Worm (Caenorhabditis elegans) whole organism, young adult: ENCODE measurements around the gene C23G10.11.
A peak's percentile ranks its signal among the peaks of the same experiment; 100 is the strongest.

ENCODE experiments used
- C06A6.2 ChIP-seq: fragments of 200-800 bp; sonication (Bioruptor generic); conservative IDR thresholded peaks from 2 replicates; pipeline ENCODE4 v1.3.6; 2022; ENCODE audit warnings: missing genetic modification characterization, missing compliant biosample characterization
- D2030.7 ChIP-seq: fragments of 200-800 bp; sonication (Bioruptor generic); IDR thresholded peaks from 2 replicates; pipeline ENCODE4 v1.3.6; 2022; ENCODE audit warnings: missing genetic modification reagents, missing genetic modification characterization, missing compliant biosample characterization
- F39B2.1 ChIP-seq: fragments of 200-800 bp; sonication (Bioruptor generic); IDR thresholded peaks from 2 replicates; pipeline ENCODE4 v1.3.6; 2022; ENCODE audit warnings: missing genetic modification reagents, missing genetic modification characterization, missing compliant biosample characterization
- F52B5.7 ChIP-seq: sonication (generic microtip); optimal IDR thresholded peaks from 2 replicates; lab custom pipeline; 2016; ENCODE audit warnings: mild to moderate bottlenecking, missing genetic modification characterization, missing compliant biosample characterization
- T07F8.4 ChIP-seq: sonication (generic microtip); optimal IDR thresholded peaks from 2 replicates; lab custom pipeline; 2016; ENCODE audit warnings: mild to moderate bottlenecking, missing genetic modification characterization, moderate library complexity, missing compliant biosample characterization
- Y56A3A.18 ChIP-seq: fragments of 200-800 bp; sonication (Bioruptor generic); IDR thresholded peaks from 2 replicates; pipeline ENCODE4 v1.3.6; 2022; ENCODE audit warnings: missing genetic modification reagents, missing genetic modification characterization, missing compliant biosample characterization
- Y67H2A.10 ChIP-seq: fragments of 200-800 bp; sonication (Bioruptor generic); conservative IDR thresholded peaks from 2 replicates; pipeline ENCODE4 v1.3.6; 2022; ENCODE audit warnings: missing genetic modification reagents, missing genetic modification characterization, missing compliant biosample characterization
- aptf-3 ChIP-seq: fragments of 200-800 bp; sonication (Bioruptor generic); IDR thresholded peaks from 2 replicates; pipeline ENCODE4 v1.3.6; 2022; ENCODE audit warnings: missing genetic modification characterization, missing compliant biosample characterization
- atf-7 ChIP-seq: sonication (generic microtip); optimal IDR thresholded peaks from 2 replicates; lab custom pipeline; 2017; ENCODE audit warnings: mild to moderate bottlenecking, missing genetic modification characterization, missing compliant biosample characterization
- attf-3 ChIP-seq: fragments of 200-800 bp; sonication (Bioruptor generic); conservative IDR thresholded peaks from 2 replicates; pipeline ENCODE4 v1.3.6; 2022; ENCODE audit warnings: missing genetic modification reagents, missing genetic modification characterization, missing compliant biosample characterization
- attf-5 ChIP-seq: fragments of 200-800 bp; sonication (Bioruptor generic); optimal IDR thresholded peaks from 2 replicates; lab custom pipeline; 2018; ENCODE audit warnings: mild to moderate bottlenecking, missing genetic modification characterization, missing compliant biosample characterization
- ccch-3 ChIP-seq: fragments of 200-800 bp; sonication (Bioruptor generic); optimal IDR thresholded peaks from 2 replicates; lab custom pipeline; 2018; ENCODE audit warnings: mild to moderate bottlenecking, missing genetic modification characterization, missing compliant biosample characterization
- ceh-27 ChIP-seq: fragments of 200-800 bp; sonication (Bioruptor generic); optimal IDR thresholded peaks from 2 replicates; lab custom pipeline; 2018; ENCODE audit warnings: mild to moderate bottlenecking, missing genetic modification characterization, moderate library complexity, missing compliant biosample characterization
- ceh-91 ChIP-seq: fragments of 200-800 bp; sonication (Bioruptor generic); IDR thresholded peaks from 2 replicates; pipeline ENCODE4 v1.3.6; 2022; ENCODE audit warnings: missing genetic modification reagents, missing genetic modification characterization, missing compliant biosample characterization
- dpff-1 ChIP-seq: sonication (generic microtip); optimal IDR thresholded peaks from 2 replicates; lab custom pipeline; 2017; ENCODE audit warnings: mild to moderate bottlenecking, missing genetic modification characterization, missing compliant biosample characterization
- efl-1 ChIP-seq: fragments of 150-350 bp; optimal IDR thresholded peaks from 2 replicates; lab custom pipeline; 2014; ENCODE audit warnings: missing biosample characterization, missing genetic modification reagents, missing genetic modification characterization
- egl-18 ChIP-seq: fragments of 200-800 bp; sonication (Bioruptor generic); IDR thresholded peaks from 2 replicates; pipeline ENCODE4 v1.3.6; 2022; ENCODE audit warnings: missing genetic modification reagents, missing genetic modification characterization, missing compliant biosample characterization
- ets-4 ChIP-seq: fragments of 200-800 bp; sonication (Bioruptor generic); optimal IDR thresholded peaks from 2 replicates; lab custom pipeline; 2018; ENCODE audit warnings: mild to moderate bottlenecking, missing genetic modification characterization, missing compliant biosample characterization
- hlh-26 ChIP-seq: fragments of 200-800 bp; sonication (Bioruptor generic); conservative IDR thresholded peaks from 2 replicates; pipeline ENCODE4 v1.3.6; 2022; ENCODE audit warnings: missing genetic modification reagents, missing genetic modification characterization, missing compliant biosample characterization
- hrde-1 ChIP-seq: sonication (generic microtip); optimal IDR thresholded peaks from 2 replicates; lab custom pipeline; 2016; ENCODE audit warnings: missing genetic modification characterization, mild to moderate bottlenecking, missing compliant biosample characterization, moderate library complexity, missing genotype, missing genetic modification reagents, borderline replicate concordance
- let-607 ChIP-seq, 2 experiments: fragments of 200-800 bp in 1 of 2; sonication (Bioruptor generic) in 1 of 2; sonication (generic microtip) in 1 of 2; optimal IDR thresholded peaks; 2 replicates each; lab custom pipeline; 2016 to 2018; ENCODE audit warnings: mild to moderate bottlenecking in 2 of 2, missing compliant biosample characterization in 2 of 2, missing genetic modification characterization in 2 of 2, moderate library complexity in 2 of 2, missing genotype in 1 of 2
- lin-35 ChIP-seq, 3 experiments: fragments of 150-350 bp in 2 of 3; sonication (generic microtip) in 1 of 3; optimal IDR thresholded peaks; 2 replicates each; lab custom pipeline; 2014 to 2018; ENCODE audit warnings: missing biosample characterization in 3 of 3, missing genetic modification characterization in 3 of 3, missing genetic modification reagents in 3 of 3
- lin-40 ChIP-seq: sonication (generic microtip); optimal IDR thresholded peaks from 2 replicates; lab custom pipeline; 2016; ENCODE audit warnings: missing genetic modification characterization, mild to moderate bottlenecking, missing compliant biosample characterization, missing genotype, missing genetic modification reagents
- lin-54 ChIP-seq: fragments of 200-800 bp; sonication (Bioruptor generic); optimal IDR thresholded peaks from 2 replicates; lab custom pipeline; 2018; ENCODE audit warnings: mild to moderate bottlenecking, missing genetic modification characterization, missing compliant biosample characterization
- lsl-1 ChIP-seq: fragments of 200-800 bp; sonication (Bioruptor generic); optimal IDR thresholded peaks from 2 replicates; lab custom pipeline; 2018; ENCODE audit warnings: mild to moderate bottlenecking, missing genetic modification characterization, moderate library complexity, missing compliant biosample characterization
- madf-3 ChIP-seq: fragments of 200-800 bp; sonication (Bioruptor generic); IDR thresholded peaks from 2 replicates; pipeline ENCODE4 v1.3.6; 2022; ENCODE audit warnings: missing genetic modification reagents, missing genetic modification characterization, missing compliant biosample characterization
- madf-6 ChIP-seq: fragments of 200-800 bp; sonication (Bioruptor generic); IDR thresholded peaks from 2 replicates; pipeline ENCODE4 v1.3.6; 2022; ENCODE audit warnings: missing genetic modification reagents, missing genetic modification characterization, missing compliant biosample characterization
- nfya-2 ChIP-seq: fragments of 200-800 bp; sonication (Bioruptor generic); IDR thresholded peaks from 2 replicates; pipeline ENCODE4 v1.3.6; 2022; ENCODE audit warnings: missing genetic modification reagents, missing genetic modification characterization, missing compliant biosample characterization
- nfyb-1 ChIP-seq: fragments of 200-800 bp; sonication (Bioruptor generic); IDR thresholded peaks from 2 replicates; pipeline ENCODE4 v1.3.6; 2022; ENCODE audit warnings: missing genetic modification reagents, missing genetic modification characterization, missing compliant biosample characterization
- nhr-90 ChIP-seq: sonication (generic microtip); optimal IDR thresholded peaks from 2 replicates; lab custom pipeline; 2016; ENCODE audit warnings: missing genotype, mild to moderate bottlenecking, missing genetic modification characterization, missing compliant biosample characterization
- pbrm-1 ChIP-seq: fragments of 200-800 bp; sonication (Bioruptor generic); IDR thresholded peaks from 2 replicates; pipeline ENCODE4 v1.3.6; 2022; ENCODE audit warnings: missing genetic modification reagents, missing genetic modification characterization, missing compliant biosample characterization
- rcor-1 ChIP-seq: fragments of 200-800 bp; sonication (Bioruptor generic); IDR thresholded peaks from 2 replicates; pipeline ENCODE4 v1.3.6; 2022; ENCODE audit warnings: missing genetic modification reagents, missing genetic modification characterization, missing compliant biosample characterization
- repo-1 ChIP-seq: sonication (generic microtip); optimal IDR thresholded peaks from 2 replicates; lab custom pipeline; 2017; ENCODE audit warnings: mild to moderate bottlenecking, missing genetic modification characterization, missing compliant biosample characterization
- snpc-1.1 ChIP-seq: sonication (generic microtip); optimal IDR thresholded peaks from 2 replicates; lab custom pipeline; 2017; ENCODE audit warnings: missing genetic modification characterization, mild to moderate bottlenecking, missing compliant biosample characterization, antibody characterized with exemption, moderate library complexity, missing genotype, missing genetic modification reagents; ENCODE audit not compliant: insufficient read depth
- snpc-1.3 ChIP-seq: sonication (generic microtip); optimal IDR thresholded peaks from 2 replicates; lab custom pipeline; 2017; ENCODE audit warnings: missing genetic modification characterization, mild to moderate bottlenecking, missing compliant biosample characterization, antibody characterized with exemption, moderate library complexity, missing genotype, missing genetic modification reagents; ENCODE audit not compliant: insufficient read depth
- sptf-2 ChIP-seq: fragments of 200-800 bp; sonication (Bioruptor generic); optimal IDR thresholded peaks from 2 replicates; lab custom pipeline; 2018; ENCODE audit warnings: mild to moderate bottlenecking, missing genetic modification characterization, missing compliant biosample characterization
- tbp1 ChIP-seq: fragments of 200-800 bp; sonication (Bioruptor generic); optimal IDR thresholded peaks from 2 replicates; lab custom pipeline; 2018; ENCODE audit warnings: mild to moderate bottlenecking, missing genetic modification characterization, missing compliant biosample characterization
- tbx-9 ChIP-seq: sonication (generic microtip); optimal IDR thresholded peaks from 2 replicates; lab custom pipeline; 2016; ENCODE audit warnings: borderline replicate concordance, missing genetic modification characterization, inconsistent platforms, missing compliant biosample characterization
- tlf-1 ChIP-seq: fragments of 200-800 bp; sonication (Bioruptor generic); optimal IDR thresholded peaks from 2 replicates; lab custom pipeline; 2018; ENCODE audit warnings: mild to moderate bottlenecking, missing genetic modification characterization, missing compliant biosample characterization
- unc-130 ChIP-seq: sonication (generic microtip); optimal IDR thresholded peaks from 2 replicates; lab custom pipeline; 2016; ENCODE audit warnings: missing genetic modification reagents, missing genetic modification characterization, missing compliant biosample characterization
- xnd-1 ChIP-seq: sonication (generic microtip); optimal IDR thresholded peaks from 2 replicates; lab custom pipeline; 2016; ENCODE audit warnings: missing genotype, missing genetic modification reagents, missing genetic modification characterization, missing compliant biosample characterization
- zfh-2 ChIP-seq: fragments of 200-800 bp; sonication (Bioruptor generic); conservative IDR thresholded peaks from 2 replicates; pipeline ENCODE4 v1.3.6; 2022; ENCODE audit warnings: missing genetic modification reagents, missing genetic modification characterization, missing compliant biosample characterization
- ztf-18 ChIP-seq: sonication (generic microtip); optimal IDR thresholded peaks from 2 replicates; lab custom pipeline; 2016; ENCODE audit warnings: missing genotype, mild to moderate bottlenecking, missing genetic modification characterization, missing compliant biosample characterization
- ztf-3 ChIP-seq: fragments of 200-800 bp; sonication (Bioruptor generic); optimal IDR thresholded peaks from 2 replicates; lab custom pipeline; 2018; ENCODE audit warnings: mild to moderate bottlenecking, missing genetic modification characterization, missing compliant biosample characterization
- ztf-6 ChIP-seq: fragments of 200-800 bp; sonication (Bioruptor generic); IDR thresholded peaks from 2 replicates; pipeline ENCODE4 v1.3.6; 2022; ENCODE audit warnings: missing genetic modification reagents, missing genetic modification characterization, missing compliant biosample characterization

The C23G10.11 gene

ce11 chrIII:6176172-6176571 is 39.2 kb downstream of the C23G10.11 start:
- 0 out of 2 replicates have a peak, but pooled peaks have one; percentile 30 for TF ChIP-seq nfyb-1 (GFP tag; lab: Robert Waterston, UW)
- TF ChIP-seq ceh-27 (GFP tag; lab: Kevin White, UChicago) = no peak
- no peak for TF ChIP-seq ceh-91 (GFP tag; lab: Robert Waterston, UW)
- 0 out of 2 replicates have a peak, but pooled peaks have one; percentile 52 for TF ChIP-seq F39B2.1
- peak; percentile 61 for TF ChIP-seq hrde-1

ce11 chrIII:6173020-6173597 is 42.3 kb downstream of the C23G10.11 start, which contains the start of the genes abcf-3 and F42A10.5:
Gene abcf-3, plus strand, starts transcription at chrIII:6173403.
Gene F42A10.5, minus strand, starts transcription at chrIII:6173477.
- TF ChIP-seq lin-54 (GFP tag; lab: Kevin White, UChicago) (peak; percentile 64), atf-7 (no peak), xnd-1 (tag; lab: Kevin White, UChicago) (peak; percentile 28), ztf-18 (tag; lab: Kevin White, UChicago) (peak; percentile 94), ccch-3 (GFP tag; lab: Kevin White, UChicago) (no peak), lin-35 (GFP tag; optimal IDR thresholded peaks at IDR 0.05; lab: Kevin White, UChicago) (peak in 1 of 3 experiments; percentile 66), hlh-26 (GFP tag; lab: Robert Waterston, UW) (no peak), ceh-27 (GFP tag; lab: Kevin White, UChicago) (no peak), madf-3 (no peak), dpff-1 (no peak), lin-40 (peak; percentile 52), ztf-6 (no peak), nhr-90 (tag; lab: Kevin White, UChicago) (no peak), nfya-2 (no peak), F52B5.7 (tag; lab: Kevin White, UChicago) (no peak), attf-5 (GFP tag; lab: Kevin White, UChicago) (peak; percentile 33), Y56A3A.18 (GFP tag; lab: Robert Waterston, UW) (no peak), tbx-9 (tag; lab: Kevin White, UChicago) (no peak), madf-6 (peak; percentile 55; the same call in 1 of the 2 replicates), D2030.7 (GFP tag; lab: Robert Waterston, UW) (peak; percentile 41; the same call in 1 of the 2 replicates), C06A6.2 (no peak), let-607 (tag; optimal IDR thresholded peaks at IDR 0.05; lab: Kevin White, UChicago) (peak in 1 of 2 experiments; percentile 56), efl-1 (GFP tag; lab: Kevin White, UChicago) (peak; percentile 23), nfyb-1 (GFP tag; lab: Robert Waterston, UW) (0 out of 2 replicates have a peak, but pooled peaks have one; percentile 40), T07F8.4 (tag; lab: Kevin White, UChicago) (no peak), repo-1 (tag; lab: Kevin White, UChicago) (no peak), ets-4 (GFP tag; lab: Kevin White, UChicago) (no peak), snpc-1.1 (tag; lab: Kevin White, UChicago) (no peak), tlf-1 (GFP tag; lab: Kevin White, UChicago) (peak; percentile 26), snpc-1.3 (peak; percentile 67), pbrm-1 (peak; percentile 41; the same call in 1 of the 2 replicates), lsl-1 (peak; percentile 47), tbp1 (GFP tag; lab: Kevin White, UChicago) (peak; percentile 23), egl-18 (GFP tag; lab: Robert Waterston, UW) (no peak), zfh-2 (GFP tag; lab: Robert Waterston, UW) (no peak), rcor-1 (GFP tag; lab: Robert Waterston, UW) (0 out of 2 replicates have a peak, but pooled peaks have one; percentile 31), aptf-3 (GFP tag; lab: Robert Waterston, UW) (no peak), ztf-3 (GFP tag; lab: Kevin White, UChicago) (no peak), Y67H2A.10 (no peak), unc-130 (no peak), sptf-2 (GFP tag; lab: Kevin White, UChicago) (no peak), attf-3 (GFP tag; lab: Robert Waterston, UW) (0 out of 2 replicates have a peak, but pooled peaks have one; percentile 12)
